Worm (Caenorhabditis elegans) whole organism, young adult: ENCODE data around the gene F12A10.9.
A peak's percentile ranks its signal among the peaks of the same experiment; 100 is the strongest.

ENCODE experiments used
- Y53G8AR.9 ChIP-seq: fragments of 200-800 bp; sonication (Bioruptor generic); conservative IDR thresholded peaks from 2 replicates; pipeline ENCODE4 v1.3.6; 2022; ENCODE audit warnings: missing genetic modification reagents, missing genetic modification characterization, missing compliant biosample characterization
- ama-1 ChIP-seq, 3 experiments: fragments of 150-350 bp in 1 of 3; sonication (generic microtip) in 2 of 3; optimal IDR thresholded peaks; 2 replicates each; lab custom pipeline; 2014 to 2018; ENCODE audit warnings: missing biosample characterization in 2 of 3, missing genetic modification characterization in 2 of 3, missing genetic modification reagents in 2 of 3
- aptf-3 ChIP-seq: fragments of 200-800 bp; sonication (Bioruptor generic); IDR thresholded peaks from 2 replicates; pipeline ENCODE4 v1.3.6; 2022; ENCODE audit warnings: missing genetic modification characterization, missing compliant biosample characterization
- attf-5 ChIP-seq: fragments of 200-800 bp; sonication (Bioruptor generic); optimal IDR thresholded peaks from 2 replicates; lab custom pipeline; 2018; ENCODE audit warnings: mild to moderate bottlenecking, missing genetic modification characterization, missing compliant biosample characterization
- efl-1 ChIP-seq: fragments of 150-350 bp; optimal IDR thresholded peaks from 2 replicates; lab custom pipeline; 2014; ENCODE audit warnings: missing biosample characterization, missing genetic modification reagents, missing genetic modification characterization
- hmg-1.2 ChIP-seq: fragments of 200-800 bp; sonication (Bioruptor generic); IDR thresholded peaks from 2 replicates; pipeline ENCODE4 v1.3.6; 2022; ENCODE audit warnings: missing genetic modification reagents, missing genetic modification characterization, missing compliant biosample characterization
- zfh-2 ChIP-seq: fragments of 200-800 bp; sonication (Bioruptor generic); conservative IDR thresholded peaks from 2 replicates; pipeline ENCODE4 v1.3.6; 2022; ENCODE audit warnings: missing genetic modification reagents, missing genetic modification characterization, missing compliant biosample characterization

DNA sequence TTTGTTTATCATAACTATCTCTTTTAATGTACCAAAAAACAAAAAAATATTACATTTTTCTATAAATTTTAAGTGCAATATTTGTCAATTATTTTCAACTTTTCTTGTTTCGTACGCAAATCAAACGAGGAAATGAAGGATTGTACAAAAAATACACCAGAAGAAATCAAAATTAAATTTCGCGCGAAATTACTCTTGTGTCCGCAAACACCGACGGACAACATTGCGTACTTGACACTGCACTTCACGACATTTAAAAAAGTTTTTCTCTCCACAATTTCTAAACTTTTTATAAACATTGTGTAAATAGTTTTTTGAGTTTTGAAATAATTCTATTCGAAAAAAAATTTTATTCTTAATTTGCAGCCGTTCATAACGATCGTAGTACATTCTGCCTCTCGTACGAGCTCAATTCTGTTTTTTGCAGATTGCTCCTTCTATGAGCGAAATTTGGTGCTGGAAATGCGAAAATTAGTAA lies 24.5 kb upstream of the F12A10.9 start, which contains the start of gene mrps-16:
- TF ChIP-seq ama-1 (optimal IDR thresholded peaks at IDR 0.05; lab: Kevin White, UChicago) (no peak), ama-1 (GFP tag; optimal IDR thresholded peaks at IDR 0.05; lab: Kevin White, UChicago) (no peak), attf-5 (GFP tag; lab: Kevin White, UChicago) (no peak), aptf-3 (GFP tag; lab: Robert Waterston, UW) (no peak), efl-1 (GFP tag; lab: Kevin White, UChicago) (peak; percentile 85), zfh-2 (GFP tag; lab: Robert Waterston, UW) (no peak), Y53G8AR.9 (GFP tag; lab: Robert Waterston, UW) (no peak), hmg-1.2 (peak; percentile 31; the same call in 1 of the 2 replicates)
